Worm (Caenorhabditis elegans): ENCODE data around the gene lgc-44.

The lgc-44 gene

DNA sequence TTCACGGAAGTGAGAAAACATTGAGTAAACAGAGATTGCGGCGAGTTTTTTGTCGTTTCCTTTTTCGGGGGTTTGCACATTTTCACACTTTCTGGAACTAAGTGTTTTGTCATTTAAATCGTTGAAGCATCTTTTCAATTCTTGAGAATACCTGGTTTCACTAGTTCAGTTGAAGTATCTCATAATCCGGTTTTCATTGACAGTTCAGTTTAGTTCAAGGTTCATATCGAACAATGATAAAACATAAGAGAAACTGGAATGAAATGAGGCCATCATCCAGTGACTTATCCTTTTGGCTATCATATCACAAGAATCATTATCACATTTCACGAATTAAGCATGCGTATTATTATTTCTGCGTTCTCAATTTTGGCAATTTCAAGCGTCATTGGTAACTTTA, 5.2 kb downstream of the lgc-44 start, which contains the start of gene F46F3.3:
F46F3.3 (plus strand) TSS at position 301 of the 400 bp plus-strand sequence.
- TF ChIP-seq lin-39 (tag; optimal IDR thresholded peaks at IDR 0.05) (no peak), aly-2 (tag; optimal IDR thresholded peaks at IDR 0.05) (no peak), ztf-11 (tag; optimal IDR thresholded peaks at IDR 0.05) (no peak), F13H6.1 (tag; optimal IDR thresholded peaks at IDR 0.05) (no peak), nhr-77 (tag; optimal IDR thresholded peaks at IDR 0.05) (no peak), mbf-1 (tag; optimal IDR thresholded peaks at IDR 0.05) (no peak), snpc-4 (tag; optimal IDR thresholded peaks at IDR 0.05) (no peak), ama-1 (optimal IDR thresholded peaks at IDR 0.05) (no peak), lsy-2 (tag; optimal IDR thresholded peaks at IDR 0.05) (no peak), gmeb-1 (tag; optimal IDR thresholded peaks at IDR 0.05) (no peak), ztf-4 (tag; optimal IDR thresholded peaks at IDR 0.05) (no peak), sma-3 (GFP tag; optimal IDR thresholded peaks at IDR 0.05) (no peak), elt-3 (tag; optimal IDR thresholded peaks at IDR 0.05) (no peak), nhr-237 (tag; optimal IDR thresholded peaks at IDR 0.05) (no peak), unc-55 (GFP tag; optimal IDR thresholded peaks at IDR 0.05) (no peak)

DNA sequence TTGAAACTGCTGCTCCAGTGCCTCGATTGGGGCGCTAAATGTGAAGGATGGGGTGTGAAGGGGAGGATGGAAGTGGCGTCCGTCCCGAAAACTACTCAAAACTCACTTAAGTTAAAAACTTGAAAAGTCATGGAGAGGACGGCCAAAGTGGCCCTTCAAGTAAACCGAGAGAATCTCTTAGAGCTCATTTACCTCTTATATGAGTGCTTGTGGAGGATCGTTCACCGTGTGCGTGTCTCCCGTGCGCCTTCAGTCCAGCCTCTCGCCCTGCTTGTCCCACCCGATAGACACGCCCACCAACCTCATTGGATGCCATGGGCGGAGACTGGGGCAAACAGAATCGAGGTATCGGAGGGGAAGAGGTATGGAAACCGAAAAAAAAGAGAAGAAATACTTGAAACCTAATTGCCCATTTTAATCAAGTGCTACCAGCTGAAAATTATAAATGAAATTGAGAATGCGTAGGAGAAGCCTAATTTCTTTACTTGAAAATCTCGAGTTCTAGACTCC, 7.5 kb downstream of the lgc-44 start, which contains the start of gene ceh-27:
ceh-27 (minus strand) TSS at position 228 of the 510 bp plus-strand sequence.
- no peak for TF ChIP-seq R02D3.7 (tag; optimal IDR thresholded peaks at IDR 0.05)
- no peak for TF ChIP-seq blmp-1 (tag; optimal IDR thresholded peaks at IDR 0.05; ENCODE audit: insufficient read depth)
- no peak for TF ChIP-seq unc-39 (tag; optimal IDR thresholded peaks at IDR 0.05)
- TF ChIP-seq fos-1 (tag; optimal IDR thresholded peaks at IDR 0.05), result no peak
- TF ChIP-seq C34F6.9 (tag; optimal IDR thresholded peaks at IDR 0.05), result no peak
- no peak for TF ChIP-seq snpc-4 (tag; optimal IDR thresholded peaks at IDR 0.05)
- TF ChIP-seq mab-5 (tag; optimal IDR thresholded peaks at IDR 0.05), result no peak
- no peak for TF ChIP-seq nhr-23 (tag; optimal IDR thresholded peaks at IDR 0.05)
- TF ChIP-seq sem-4 (tag; optimal IDR thresholded peaks at IDR 0.05), result no peak
- no peak for TF ChIP-seq F13H6.1 (tag; optimal IDR thresholded peaks at IDR 0.05)

DNA sequence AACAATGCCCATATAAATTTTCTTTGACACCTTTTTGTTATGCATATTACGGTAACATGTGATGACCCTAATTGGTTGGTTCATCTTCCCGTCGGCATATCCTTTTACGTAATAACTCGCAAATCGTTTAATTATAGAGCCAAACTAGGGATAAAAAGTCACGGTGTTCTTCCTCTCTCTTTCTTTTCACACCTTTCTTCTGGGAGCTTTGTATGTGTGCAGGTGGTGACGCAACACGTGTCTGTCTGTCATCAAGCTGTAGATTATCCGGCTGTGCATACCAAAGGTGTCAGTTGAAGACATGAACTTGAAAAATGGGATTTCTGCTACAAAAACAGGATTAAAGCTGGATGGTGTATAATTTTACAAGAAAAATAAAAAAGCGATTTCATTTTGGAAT, 11.8 kb downstream of the lgc-44 start:
- no peak for TF ChIP-seq unc-55 (GFP tag; optimal IDR thresholded peaks at IDR 0.05)
- no peak for TF ChIP-seq ztf-11 (tag; optimal IDR thresholded peaks at IDR 0.05)
- TF ChIP-seq nhr-129 (tag; optimal IDR thresholded peaks at IDR 0.05), result no peak
- no peak for TF ChIP-seq mdl-1 (tag; optimal IDR thresholded peaks at IDR 0.05)
- no peak for TF ChIP-seq dmd-4 (tag; optimal IDR thresholded peaks at IDR 0.05)

DNA sequence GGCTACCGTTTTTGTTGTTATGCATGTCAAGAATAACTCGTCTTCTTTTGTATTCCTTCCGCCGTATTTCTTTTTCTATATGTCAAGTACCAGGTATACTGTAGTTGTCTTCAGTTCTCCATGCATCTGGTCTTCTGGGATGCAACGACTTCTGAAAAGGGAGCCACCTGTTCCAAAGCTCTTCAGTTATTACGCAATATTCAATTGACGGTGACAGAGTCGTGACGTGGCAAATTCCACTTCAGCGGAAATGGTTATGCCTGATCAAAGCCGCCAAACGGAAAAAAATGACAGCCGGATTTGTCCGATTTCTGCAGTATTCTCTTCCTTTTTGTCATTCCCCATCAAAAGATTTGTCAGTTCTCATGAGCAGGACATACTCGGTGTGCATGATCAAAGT, 15.9 kb downstream of the lgc-44 start:
- TF ChIP-seq dmd-4 (tag; optimal IDR thresholded peaks at IDR 0.05), result no peak
- no peak for TF ChIP-seq mdl-1 (tag; optimal IDR thresholded peaks at IDR 0.05)
- no peak for TF ChIP-seq R02D3.7 (tag; optimal IDR thresholded peaks at IDR 0.05)
- no peak for TF ChIP-seq nhr-77 (tag; optimal IDR thresholded peaks at IDR 0.05)
- TF ChIP-seq elt-3 (tag; optimal IDR thresholded peaks at IDR 0.05), result no peak
- no peak for TF ChIP-seq blmp-1 (tag; optimal IDR thresholded peaks at IDR 0.05; ENCODE audit: insufficient read depth)
- TF ChIP-seq peb-1 (tag; optimal IDR thresholded peaks at IDR 0.05), result no peak
- TF ChIP-seq nhr-10 (tag; optimal IDR thresholded peaks at IDR 0.05), result no peak
- TF ChIP-seq C34F6.9 (tag; optimal IDR thresholded peaks at IDR 0.05), result no peak

DNA sequence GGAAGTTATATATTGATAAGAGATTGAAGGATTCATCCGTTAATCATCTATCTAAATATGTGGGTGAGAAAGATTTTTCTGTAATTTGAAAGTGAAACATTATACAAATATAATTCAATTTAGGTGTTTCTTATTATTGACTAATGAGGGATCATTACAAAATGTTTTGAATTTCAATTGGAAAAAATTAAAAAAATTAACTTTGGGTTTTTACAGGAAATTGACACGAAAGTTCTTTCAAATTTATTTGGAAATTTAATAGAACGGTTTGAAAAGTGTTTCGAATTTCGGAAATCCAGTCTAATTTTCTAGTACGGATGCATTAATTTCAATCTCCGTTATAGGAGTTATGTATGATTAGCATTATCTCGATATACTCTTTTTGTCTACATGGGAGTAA, 19.3 kb downstream of the lgc-44 start:
- TF ChIP-seq fos-1 (tag; optimal IDR thresholded peaks at IDR 0.05), result no peak
- no peak for TF ChIP-seq ztf-4 (tag; optimal IDR thresholded peaks at IDR 0.05)
- no peak for TF ChIP-seq sem-4 (tag; optimal IDR thresholded peaks at IDR 0.05)
- TF ChIP-seq nhr-77 (tag; optimal IDR thresholded peaks at IDR 0.05), result no peak
- TF ChIP-seq nhr-6 (tag; optimal IDR thresholded peaks at IDR 0.05), result no peak
- no peak for TF ChIP-seq ZK546.5 (tag; optimal IDR thresholded peaks at IDR 0.05)
- no peak for TF ChIP-seq lsy-2 (tag; optimal IDR thresholded peaks at IDR 0.05)

DNA sequence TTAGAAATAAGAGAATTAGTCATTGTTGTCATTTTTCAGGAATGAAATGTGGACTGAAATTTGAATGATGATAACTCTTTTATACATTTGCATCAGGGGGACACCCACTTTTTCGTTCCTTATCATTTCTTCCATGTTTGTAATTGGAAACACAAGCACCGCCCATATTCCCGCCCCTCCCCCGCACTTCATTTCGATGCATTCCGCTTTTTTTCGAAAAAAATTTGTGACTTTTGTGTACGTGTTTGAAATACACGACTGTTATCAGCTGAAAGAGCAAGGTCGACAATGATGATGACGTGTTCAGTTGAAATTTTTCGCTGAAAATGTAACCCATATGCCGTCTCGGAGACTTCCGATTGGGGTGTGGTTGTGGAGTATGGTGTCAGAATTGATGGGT, 21.7 kb downstream of the lgc-44 start, which contains the start of gene zip-10:
zip-10 (minus strand) TSS at position 43 of the 400 bp plus-strand sequence.
- TF ChIP-seq sma-9 (GFP tag; optimal IDR thresholded peaks at IDR 0.05), result peak; percentile 82
- TF ChIP-seq sma-9 (tag; optimal IDR thresholded peaks at IDR 0.05), result no peak
- peak; percentile 50 for TF ChIP-seq F13H6.1 (tag; optimal IDR thresholded peaks at IDR 0.05)
- peak; percentile 6 for TF ChIP-seq gmeb-1 (tag; optimal IDR thresholded peaks at IDR 0.05)
- TF ChIP-seq fos-1 (tag; optimal IDR thresholded peaks at IDR 0.05), result peak; percentile 79
- TF ChIP-seq crh-2 (tag; optimal IDR thresholded peaks at IDR 0.05), result peak; percentile 48
- peak; percentile 27 for TF ChIP-seq sma-3 (GFP tag; optimal IDR thresholded peaks at IDR 0.05)
- no peak for TF ChIP-seq mdl-1 (tag; optimal IDR thresholded peaks at IDR 0.05)
- no peak for TF ChIP-seq egl-27 (tag; optimal IDR thresholded peaks at IDR 0.05)
